Worm (Caenorhabditis elegans) whole organism, early embryonic: ENCODE data around the gene T07D1.3.

ENCODE experiments used
- B0310.2 ChIP-seq: sonication (generic microtip); optimal IDR thresholded peaks from 2 replicates; lab custom pipeline; 2016; ENCODE audit warnings: mild to moderate bottlenecking, missing genetic modification characterization, missing compliant biosample characterization
- F13C5.2 ChIP-seq: sonication (generic microtip); optimal IDR thresholded peaks from 2 replicates; lab custom pipeline; 2017; ENCODE audit warnings: mild to moderate bottlenecking, missing genetic modification characterization, inconsistent platforms, missing compliant biosample characterization
- aly-1 ChIP-seq: sonication (generic microtip); optimal IDR thresholded peaks from 2 replicates; lab custom pipeline; 2016; ENCODE audit warnings: missing genetic modification characterization, missing compliant biosample characterization
- ama-1 ChIP-seq: fragments of 150-350 bp; optimal IDR thresholded peaks from 2 replicates; lab custom pipeline; 2014
- ceh-13 ChIP-seq: fragments of 200-800 bp; sonication (Bioruptor generic); optimal IDR thresholded peaks from 2 replicates; lab custom pipeline; 2018; ENCODE audit warnings: mild to moderate bottlenecking, missing genetic modification characterization, missing compliant biosample characterization
- ceh-36 ChIP-seq: sonication (generic microtip); optimal IDR thresholded peaks from 2 replicates; lab custom pipeline; 2016; ENCODE audit warnings: missing genetic modification characterization, inconsistent platforms, missing compliant biosample characterization
- ets-7 ChIP-seq: sonication (generic microtip); optimal IDR thresholded peaks from 2 replicates; lab custom pipeline; 2016; ENCODE audit warnings: missing genotype, missing genetic modification characterization, missing compliant biosample characterization
- flt-1 ChIP-seq: fragments of 200-800 bp; sonication (Bioruptor generic); IDR thresholded peaks from 2 replicates; pipeline ENCODE4 v1.3.6; 2022; ENCODE audit warnings: missing genetic modification characterization, missing compliant biosample characterization
- hmbx-1 ChIP-seq: sonication (generic microtip); optimal IDR thresholded peaks from 2 replicates; lab custom pipeline; 2016; ENCODE audit warnings: mild to moderate bottlenecking, missing genetic modification characterization, missing compliant biosample characterization
- hmg-4 ChIP-seq: fragments of 200-800 bp; sonication (Bioruptor generic); optimal IDR thresholded peaks from 2 replicates; lab custom pipeline; 2018; ENCODE audit warnings: mild to moderate bottlenecking, missing genetic modification characterization, missing compliant biosample characterization
- hnd-1 ChIP-seq: sonication (generic microtip); optimal IDR thresholded peaks from 2 replicates; lab custom pipeline; 2016; ENCODE audit warnings: missing genetic modification characterization, missing compliant biosample characterization
- pes-1 ChIP-seq: fragments of 200-800 bp; sonication (Bioruptor generic); IDR thresholded peaks from 2 replicates; pipeline ENCODE4 v1.3.6; 2022; ENCODE audit warnings: missing genetic modification reagents, missing genetic modification characterization, missing compliant biosample characterization
- scrt-1 ChIP-seq: fragments of 200-800 bp; sonication (Bioruptor generic); IDR thresholded peaks from 2 replicates; pipeline ENCODE4 v1.3.6; 2022; ENCODE audit warnings: missing genetic modification characterization, missing compliant biosample characterization
- sea-1 ChIP-seq: fragments of 200-800 bp; sonication (Bioruptor generic); conservative IDR thresholded peaks from 2 replicates; pipeline ENCODE4 v1.3.6; 2022; ENCODE audit warnings: missing genetic modification characterization, missing compliant biosample characterization
- tbx-11 ChIP-seq: fragments of 200-800 bp; sonication (Bioruptor generic); IDR thresholded peaks from 2 replicates; pipeline ENCODE4 v1.3.6; 2022; ENCODE audit warnings: missing genetic modification characterization, missing compliant biosample characterization
- tbx-37 ChIP-seq: fragments of 200-800 bp; sonication (Bioruptor generic); conservative IDR thresholded peaks from 2 replicates; pipeline ENCODE4 v1.3.6; 2022; ENCODE audit warnings: missing genetic modification reagents, missing genetic modification characterization, missing compliant biosample characterization
- tra-4 ChIP-seq: sonication (generic microtip); optimal IDR thresholded peaks from 2 replicates; lab custom pipeline; 2017; ENCODE audit warnings: missing genetic modification characterization, missing compliant biosample characterization

The T07D1.3 gene

DNA sequence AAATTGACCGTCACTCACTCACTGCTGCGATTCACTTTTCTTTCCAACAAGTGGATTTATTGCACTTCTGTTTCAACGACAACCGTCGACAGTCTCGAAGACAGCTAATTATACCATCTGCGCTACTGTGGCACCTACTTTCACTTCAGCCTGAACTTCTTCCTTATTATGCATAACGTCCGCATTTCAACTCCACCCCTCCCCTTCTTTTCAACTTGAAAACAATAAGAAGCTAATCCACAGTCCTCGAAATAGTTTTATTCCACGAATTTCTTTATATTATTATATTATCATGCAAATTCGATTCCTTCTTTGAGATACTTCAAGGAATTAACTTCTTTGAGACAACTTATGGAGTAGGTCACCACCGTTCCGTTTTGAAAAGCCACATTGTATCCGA is 28.1 kb upstream of the T07D1.3 start, which contains the start of gene R04B3.1:
TSS of gene R04B3.1 (minus strand) at position 101 of the 400 bp plus-strand sequence.
- TF ChIP-seq ets-7 (tag; lab: Kevin White, UChicago): no peak
- no peak for TF ChIP-seq aly-1 (tag; lab: Kevin White, UChicago)
- TF ChIP-seq ama-1 (lab: Kevin White, UChicago): no peak
- no peak for TF ChIP-seq sea-1 (GFP tag; lab: Robert Waterston, UW)
- TF ChIP-seq tbx-37 (GFP tag; lab: Robert Waterston, UW): no peak
- no peak for TF ChIP-seq tra-4 (tag; lab: Kevin White, UChicago)
- TF ChIP-seq hmg-4: no peak
- no peak for TF ChIP-seq B0310.2 (tag; lab: Kevin White, UChicago)
- no peak for TF ChIP-seq tbx-11 (GFP tag; lab: Robert Waterston, UW)
- no peak for TF ChIP-seq hnd-1 (tag; lab: Kevin White, UChicago)
- TF ChIP-seq ceh-36 (tag; lab: Kevin White, UChicago): no peak
- TF ChIP-seq hmbx-1 (tag; lab: Kevin White, UChicago): no peak
- no peak for TF ChIP-seq scrt-1 (GFP tag; lab: Robert Waterston, UW)

- TF ChIP-seq aly-1 (tag; lab: Kevin White, UChicago) (no peak), tbx-37 (GFP tag; lab: Robert Waterston, UW) (no peak)
Measured at ce11 chrX:2464064-2464463, 20.9 kb upstream of the T07D1.3 start.

- TF ChIP-seq ama-1 (lab: Kevin White, UChicago): no peak
- no peak for TF ChIP-seq ceh-36 (tag; lab: Kevin White, UChicago)
- no peak for TF ChIP-seq flt-1
- TF ChIP-seq tra-4 (tag; lab: Kevin White, UChicago): no peak
- TF ChIP-seq B0310.2 (tag; lab: Kevin White, UChicago): no peak
- TF ChIP-seq pes-1 (GFP tag; lab: Robert Waterston, UW): no peak
- no peak for TF ChIP-seq aly-1 (tag; lab: Kevin White, UChicago)
- no peak for TF ChIP-seq scrt-1 (GFP tag; lab: Robert Waterston, UW)
- no peak for TF ChIP-seq F13C5.2 (tag; lab: Kevin White, UChicago)
- TF ChIP-seq tbx-37 (GFP tag; lab: Robert Waterston, UW): no peak
- TF ChIP-seq hmbx-1 (tag; lab: Kevin White, UChicago): no peak
- no peak for TF ChIP-seq ceh-13 (GFP tag; lab: Kevin White, UChicago)
- no peak for TF ChIP-seq tbx-11 (GFP tag; lab: Robert Waterston, UW)
- TF ChIP-seq hmg-4: no peak
Measured at ce11 chrX:2461742-2462141, 18.5 kb upstream of the T07D1.3 start.

ce11 chrX:2459793-2460192 is 16.6 kb upstream of the T07D1.3 start, which contains the start of gene fox-1:
fox-1 (minus strand) TSS chrX:2459893.
- no peak for TF ChIP-seq aly-1 (tag; lab: Kevin White, UChicago)
- no peak for TF ChIP-seq B0310.2 (tag; lab: Kevin White, UChicago)
- TF ChIP-seq flt-1: no peak
- TF ChIP-seq ama-1 (lab: Kevin White, UChicago): no peak
- no peak for TF ChIP-seq hmg-4
- TF ChIP-seq sea-1 (GFP tag; lab: Robert Waterston, UW): no peak
- no peak for TF ChIP-seq tra-4 (tag; lab: Kevin White, UChicago)
- TF ChIP-seq ets-7 (tag; lab: Kevin White, UChicago): no peak
- TF ChIP-seq ceh-36 (tag; lab: Kevin White, UChicago): no peak
- TF ChIP-seq hmbx-1 (tag; lab: Kevin White, UChicago): no peak

DNA sequence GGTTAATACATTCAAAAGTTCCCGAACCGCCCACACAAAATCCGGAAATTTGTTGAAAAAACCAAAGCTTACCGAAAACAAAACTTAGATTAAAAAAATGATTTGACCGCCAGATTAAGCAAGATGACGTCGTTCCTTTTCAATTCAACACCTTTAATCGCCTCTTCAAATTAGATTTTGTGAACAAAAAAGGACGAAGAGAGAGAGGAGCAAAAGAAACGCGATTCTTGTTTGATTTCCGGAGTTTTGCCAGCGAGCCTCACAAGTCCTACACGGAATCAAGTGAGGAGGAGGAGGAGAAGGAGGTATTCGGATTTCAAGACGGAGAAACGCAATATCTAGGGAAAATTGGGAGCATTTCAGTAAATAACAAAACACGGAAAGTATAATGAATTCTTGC is 14.3 kb upstream of the T07D1.3 start:
- TF ChIP-seq tbx-11 (GFP tag; lab: Robert Waterston, UW) (no peak), tbx-37 (GFP tag; lab: Robert Waterston, UW) (no peak), scrt-1 (GFP tag; lab: Robert Waterston, UW) (no peak), ceh-13 (GFP tag; lab: Kevin White, UChicago) (no peak), B0310.2 (tag; lab: Kevin White, UChicago) (no peak), ets-7 (tag; lab: Kevin White, UChicago) (no peak), ceh-36 (tag; lab: Kevin White, UChicago) (no peak), sea-1 (GFP tag; lab: Robert Waterston, UW) (no peak), aly-1 (tag; lab: Kevin White, UChicago) (no peak), tra-4 (tag; lab: Kevin White, UChicago) (no peak), ama-1 (lab: Kevin White, UChicago) (no peak), hnd-1 (tag; lab: Kevin White, UChicago) (no peak), flt-1 (no peak), hmbx-1 (tag; lab: Kevin White, UChicago) (no peak), pes-1 (GFP tag; lab: Robert Waterston, UW) (no peak), F13C5.2 (tag; lab: Kevin White, UChicago) (no peak)

DNA sequence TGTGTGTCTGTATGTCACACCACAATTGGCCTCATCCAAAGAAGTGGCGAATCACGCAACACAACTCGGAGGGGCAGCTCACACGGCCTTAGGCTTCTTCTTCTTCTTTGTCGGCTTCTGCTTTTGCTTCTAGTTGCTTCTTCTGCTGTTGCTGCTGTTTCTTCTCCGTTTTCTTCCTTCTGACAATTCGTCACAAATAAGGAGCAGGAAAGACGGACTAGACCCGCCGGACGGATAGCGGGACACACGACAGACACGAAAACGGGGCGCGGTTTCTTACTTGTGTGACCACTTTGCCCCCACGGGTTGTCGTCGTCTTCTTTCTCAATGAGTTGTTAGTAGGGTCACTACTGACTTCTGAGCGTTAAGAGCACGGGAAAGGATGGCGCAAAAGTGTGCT is 12.9 kb upstream of the T07D1.3 start:
- TF ChIP-seq ceh-36 (tag; lab: Kevin White, UChicago) (no peak), hmg-4 (no peak), flt-1 (no peak), ets-7 (tag; lab: Kevin White, UChicago) (no peak), pes-1 (GFP tag; lab: Robert Waterston, UW) (no peak), tbx-37 (GFP tag; lab: Robert Waterston, UW) (no peak), sea-1 (GFP tag; lab: Robert Waterston, UW) (no peak), aly-1 (tag; lab: Kevin White, UChicago) (no peak), B0310.2 (tag; lab: Kevin White, UChicago) (no peak), tbx-11 (GFP tag; lab: Robert Waterston, UW) (no peak), ceh-13 (GFP tag; lab: Kevin White, UChicago) (no peak), tra-4 (tag; lab: Kevin White, UChicago) (no peak), scrt-1 (GFP tag; lab: Robert Waterston, UW) (no peak), F13C5.2 (tag; lab: Kevin White, UChicago) (no peak), hnd-1 (tag; lab: Kevin White, UChicago) (no peak), hmbx-1 (tag; lab: Kevin White, UChicago) (no peak), ama-1 (lab: Kevin White, UChicago) (no peak)

ce11 chrX:2454914-2455313 is 11.7 kb upstream of the T07D1.3 start:
- no peak for TF ChIP-seq ets-7 (tag; lab: Kevin White, UChicago)
- no peak for TF ChIP-seq scrt-1 (GFP tag; lab: Robert Waterston, UW)
- TF ChIP-seq ceh-36 (tag; lab: Kevin White, UChicago): no peak
- TF ChIP-seq tbx-37 (GFP tag; lab: Robert Waterston, UW): no peak
- TF ChIP-seq aly-1 (tag; lab: Kevin White, UChicago): no peak
- TF ChIP-seq ceh-13 (GFP tag; lab: Kevin White, UChicago): no peak
